Fruit fly (Drosophila melanogaster) whole organism, embryonic: Measurements from ENCODE around the gene CG5969.

Experiments used
- BtbVII ChIP-seq: fragments of 200-800 bp; sonication (Bioruptor generic); optimal IDR thresholded peaks from 3 replicates; lab custom pipeline; 2017; ENCODE audit warnings: missing biosample characterization, mild to moderate bottlenecking, missing genetic modification characterization
- CG11085 ChIP-seq: fragments of 200-800 bp; sonication (Bioruptor generic); IDR thresholded peaks from 2 replicates; pipeline ENCODE4 v1.3.6; 2022; ENCODE audit warnings: missing biosample characterization, missing genetic modification characterization
- CG1602 ChIP-seq: fragments of 200-800 bp; sonication (Bioruptor generic); optimal IDR thresholded peaks from 3 replicates; lab custom pipeline; 2016; ENCODE audit warnings: missing biosample characterization, missing genetic modification characterization
- CG17328 ChIP-seq: fragments of 200-800 bp; sonication (Bioruptor generic); IDR thresholded peaks from 2 replicates; pipeline ENCODE4 v1.3.6; 2022; ENCODE audit warnings: missing biosample characterization, missing genetic modification characterization
- CG18011 ChIP-seq: fragments of 200-800 bp; sonication (Bioruptor generic); optimal IDR thresholded peaks from 2 replicates; lab custom pipeline; 2017; ENCODE audit warnings: missing biosample characterization, missing genetic modification characterization, mild to moderate bottlenecking, moderate library complexity, missing genotype
- CG18764 ChIP-seq: fragments of 200-800 bp; sonication (Bioruptor generic); optimal IDR thresholded peaks from 3 replicates; lab custom pipeline; 2016; ENCODE audit warnings: missing biosample characterization, missing genetic modification characterization
- CG2199 ChIP-seq: fragments of 200-800 bp; sonication (Bioruptor generic); IDR thresholded peaks from 3 replicates; pipeline ENCODE4 v1.3.6; 2022; ENCODE audit warnings: missing biosample characterization, missing genetic modification characterization
- CG30431 ChIP-seq: fragments of 200-800 bp; sonication (Bioruptor generic); optimal IDR thresholded peaks from 2 replicates; lab custom pipeline; 2017; ENCODE audit warnings: missing biosample characterization, missing genetic modification characterization
- CG31365 ChIP-seq: fragments of 200-800 bp; sonication (Bioruptor generic); optimal IDR thresholded peaks from 2 replicates; lab custom pipeline; 2018; ENCODE audit warnings: missing biosample characterization, mild to moderate bottlenecking, missing genetic modification characterization
- CG34376 ChIP-seq: fragments of 200-800 bp; sonication (Bioruptor generic); optimal IDR thresholded peaks from 2 replicates; lab custom pipeline; 2018; ENCODE audit warnings: missing biosample characterization, mild to moderate bottlenecking, missing genetic modification characterization
- CG7372 ChIP-seq: fragments of 200-800 bp; sonication (Bioruptor generic); IDR thresholded peaks from 2 replicates; pipeline ENCODE4 v1.3.6; 2022; ENCODE audit warnings: missing biosample characterization, missing genetic modification characterization
- CG7556 ChIP-seq: fragments of 200-800 bp; sonication (Bioruptor generic); optimal IDR thresholded peaks from 2 replicates; lab custom pipeline; 2017; ENCODE audit warnings: missing biosample characterization, mild to moderate bottlenecking, missing genetic modification characterization
- CG8281 ChIP-seq: fragments of 200-800 bp; sonication (Bioruptor generic); optimal IDR thresholded peaks from 2 replicates; lab custom pipeline; 2018; ENCODE audit warnings: missing biosample characterization, mild to moderate bottlenecking, missing genetic modification characterization, moderate library complexity
- CG9797 ChIP-seq: fragments of 200-800 bp; sonication (Bioruptor generic); optimal IDR thresholded peaks from 3 replicates; lab custom pipeline; 2018; ENCODE audit warnings: missing biosample characterization, mild to moderate bottlenecking, missing genetic modification characterization
- CHES-1-like ChIP-seq: fragments of 200-800 bp; sonication (Bioruptor generic); optimal IDR thresholded peaks from 2 replicates; lab custom pipeline; 2016; ENCODE audit warnings: missing biosample characterization, missing genetic modification characterization
- Dfd ChIP-seq, 2 experiments: fragments of >200 bp; optimal IDR thresholded peaks; 2 replicates each; lab custom pipeline; 2017; ENCODE audit warnings: missing biosample characterization in 2 of 2, missing genetic modification characterization in 2 of 2
- ERR ChIP-seq: fragments of 200-800 bp; sonication (Bioruptor generic); optimal IDR thresholded peaks from 2 replicates; lab custom pipeline; 2016; ENCODE audit warnings: missing biosample characterization, missing genetic modification characterization
- HLH4C ChIP-seq: fragments of 200-800 bp; sonication (Bioruptor generic); IDR thresholded peaks from 3 replicates; pipeline ENCODE4 v1.3.6; 2022; ENCODE audit warnings: missing biosample characterization, missing genetic modification characterization; ENCODE audit not compliant: partially characterized antibody
- HLHmδ ChIP-seq: fragments of 200-800 bp; sonication (Bioruptor generic); optimal IDR thresholded peaks from 2 replicates; lab custom pipeline; 2018; ENCODE audit warnings: missing biosample characterization, mild to moderate bottlenecking, missing genetic modification characterization, moderate library complexity
- Hsf ChIP-seq: fragments of 200-800 bp; sonication (Bioruptor generic); optimal IDR thresholded peaks from 3 replicates; lab custom pipeline; 2016; ENCODE audit warnings: missing biosample characterization, missing genetic modification characterization
- MBD-R2 ChIP-seq: fragments of 200-800 bp; sonication (Bioruptor generic); IDR thresholded peaks from 2 replicates; pipeline ENCODE4 v1.3.6; 2022; ENCODE audit warnings: missing biosample characterization, missing genetic modification characterization
- Mad ChIP-seq: fragments of 200-800 bp; sonication (Bioruptor generic); optimal IDR thresholded peaks from 2 replicates; lab custom pipeline; 2016; ENCODE audit warnings: missing biosample characterization, missing genetic modification characterization
- Neu2 ChIP-seq: fragments of 200-800 bp; sonication (Bioruptor generic); optimal IDR thresholded peaks from 3 replicates; lab custom pipeline; 2016; ENCODE audit warnings: missing biosample characterization, missing genetic modification characterization, borderline replicate concordance
- PHDP ChIP-seq: fragments of 200-800 bp; sonication (Bioruptor generic); optimal IDR thresholded peaks from 3 replicates; lab custom pipeline; 2018; ENCODE audit warnings: missing biosample characterization, mild to moderate bottlenecking, missing genetic modification characterization, moderate library complexity
- Rx ChIP-seq: fragments of 200-800 bp; sonication (Bioruptor generic); IDR thresholded peaks from 2 replicates; pipeline ENCODE4 v1.3.6; 2022; ENCODE audit warnings: missing biosample characterization, missing genetic modification characterization
- Trl ChIP-seq, 3 experiments: fragments of >200 bp in 2 of 3; fragments of 200-800 bp in 1 of 3; sonication (Bioruptor generic) in 1 of 3; optimal IDR thresholded peaks; 2 replicates in 1 of 3; 3 replicates in 2 of 3; lab custom pipeline; 2016 to 2017; ENCODE audit warnings: missing biosample characterization in 1 of 3, missing genetic modification characterization in 1 of 3
- Usf ChIP-seq: fragments of 200-800 bp; sonication (Bioruptor generic); optimal IDR thresholded peaks from 2 replicates; lab custom pipeline; 2017; ENCODE audit warnings: missing genotype, missing biosample characterization, missing genetic modification characterization
- Xbp1 ChIP-seq: fragments of 200-800 bp; sonication (Bioruptor generic); optimal IDR thresholded peaks from 3 replicates; lab custom pipeline; 2016; ENCODE audit warnings: missing biosample characterization, mild to moderate bottlenecking, missing genetic modification characterization
- ato ChIP-seq: fragments of 200-800 bp; sonication (Bioruptor generic); IDR thresholded peaks from 2 replicates; pipeline ENCODE4 v1.3.6; 2022; ENCODE audit warnings: missing biosample characterization, missing genetic modification characterization; ENCODE audit not compliant: partially characterized antibody
- cato ChIP-seq: fragments of 200-800 bp; sonication (Bioruptor generic); optimal IDR thresholded peaks from 2 replicates; lab custom pipeline; 2016; ENCODE audit warnings: missing biosample characterization, missing genetic modification characterization, borderline replicate concordance
- chif ChIP-seq, 2 experiments: fragments of 200-800 bp; sonication (Bioruptor generic); optimal IDR thresholded peaks; 3 replicates each; lab custom pipeline; 2016; ENCODE audit warnings: missing biosample characterization in 2 of 2, missing genetic modification characterization in 2 of 2
- dimm ChIP-seq: fragments of 200-800 bp; sonication (Bioruptor generic); IDR thresholded peaks from 2 replicates; pipeline ENCODE4 v1.3.6; 2022; ENCODE audit warnings: missing biosample characterization, missing genetic modification characterization
- dysf ChIP-seq: fragments of 200-800 bp; sonication (Bioruptor generic); IDR thresholded peaks from 3 replicates; pipeline ENCODE4 v1.3.6; 2022; ENCODE audit warnings: missing biosample characterization, missing genetic modification characterization
- esg ChIP-seq: fragments of 200-800 bp; sonication (Bioruptor generic); conservative IDR thresholded peaks from 2 replicates; pipeline ENCODE4 v1.3.6; 2022; ENCODE audit warnings: missing biosample characterization, missing genetic modification characterization
- gsb-n ChIP-seq: fragments of 200-800 bp; sonication (Bioruptor generic); optimal IDR thresholded peaks from 3 replicates; lab custom pipeline; 2018; ENCODE audit warnings: missing biosample characterization, mild to moderate bottlenecking, missing genetic modification characterization
- hth ChIP-seq: fragments of >200 bp; optimal IDR thresholded peaks from 2 replicates; lab custom pipeline; 2017; ENCODE audit warnings: inconsistent platforms
- ind ChIP-seq: fragments of 200-800 bp; sonication (Bioruptor generic); optimal IDR thresholded peaks from 3 replicates; lab custom pipeline; 2016; ENCODE audit warnings: missing biosample characterization, missing genetic modification characterization
- jumu ChIP-seq: fragments of 200-800 bp; sonication (Bioruptor generic); optimal IDR thresholded peaks from 3 replicates; lab custom pipeline; 2016; ENCODE audit warnings: missing biosample characterization, missing genetic modification characterization
- kni ChIP-seq: fragments of 200-800 bp; sonication (Bioruptor generic); optimal IDR thresholded peaks from 3 replicates; lab custom pipeline; 2017; ENCODE audit warnings: mild to moderate bottlenecking, missing biosample characterization, missing genetic modification reagents, missing genetic modification characterization
- lab ChIP-seq: fragments of 200-800 bp; sonication (Bioruptor generic); optimal IDR thresholded peaks from 3 replicates; lab custom pipeline; 2017; ENCODE audit warnings: missing biosample characterization, missing genetic modification characterization, mild to moderate bottlenecking, moderate library complexity, missing genetic modification reagents
- lov ChIP-seq, 2 experiments: fragments of 200-800 bp in 1 of 2; fragments of >200 bp in 1 of 2; sonication (Bioruptor generic) in 1 of 2; IDR thresholded peaks in 1 of 2; optimal IDR thresholded peaks in 1 of 2; 2 replicates in 1 of 2; 3 replicates in 1 of 2; pipeline versions ENCODE4 v1.3.6 to Lab custom; 2017 to 2022; ENCODE audit warnings: missing biosample characterization in 1 of 2, missing genetic modification characterization in 1 of 2
- pfk ChIP-seq: fragments of 200-800 bp; sonication (Bioruptor generic); optimal IDR thresholded peaks from 2 replicates; lab custom pipeline; 2018; ENCODE audit warnings: missing biosample characterization, mild to moderate bottlenecking, missing genetic modification characterization, moderate library complexity
- scrt ChIP-seq: fragments of 200-800 bp; sonication (Bioruptor generic); optimal IDR thresholded peaks from 2 replicates; lab custom pipeline; 2018; ENCODE audit warnings: missing biosample characterization, mild to moderate bottlenecking, missing genetic modification characterization, moderate library complexity
- tin ChIP-seq: fragments of 200-800 bp; sonication (Bioruptor generic); optimal IDR thresholded peaks from 3 replicates; lab custom pipeline; 2016; ENCODE audit warnings: missing biosample characterization, missing genetic modification characterization
- tio ChIP-seq: fragments of 200-800 bp; sonication (Bioruptor generic); optimal IDR thresholded peaks from 2 replicates; lab custom pipeline; 2017; ENCODE audit warnings: missing biosample characterization, missing genetic modification characterization, inconsistent platforms
- tll ChIP-seq, 2 experiments: fragments of 200-800 bp in 1 of 2; fragments of >200 bp in 1 of 2; sonication (Bioruptor generic) in 1 of 2; optimal IDR thresholded peaks; 2 replicates each; lab custom pipeline; 2017 to 2019; ENCODE audit warnings: missing biosample characterization in 2 of 2, missing genetic modification characterization in 2 of 2, mild to moderate bottlenecking in 1 of 2, moderate library complexity in 1 of 2
- wek ChIP-seq: fragments of 200-800 bp; sonication (Bioruptor generic); optimal IDR thresholded peaks from 3 replicates; lab custom pipeline; 2018; ENCODE audit warnings: missing biosample characterization, mild to moderate bottlenecking, missing genetic modification characterization, moderate library complexity
- wor ChIP-seq: fragments of 200-800 bp; sonication (Bioruptor generic); IDR thresholded peaks from 2 replicates; pipeline ENCODE4 v1.3.6; 2022; ENCODE audit warnings: missing biosample characterization, missing genetic modification characterization

Gene CG5969

DNA sequence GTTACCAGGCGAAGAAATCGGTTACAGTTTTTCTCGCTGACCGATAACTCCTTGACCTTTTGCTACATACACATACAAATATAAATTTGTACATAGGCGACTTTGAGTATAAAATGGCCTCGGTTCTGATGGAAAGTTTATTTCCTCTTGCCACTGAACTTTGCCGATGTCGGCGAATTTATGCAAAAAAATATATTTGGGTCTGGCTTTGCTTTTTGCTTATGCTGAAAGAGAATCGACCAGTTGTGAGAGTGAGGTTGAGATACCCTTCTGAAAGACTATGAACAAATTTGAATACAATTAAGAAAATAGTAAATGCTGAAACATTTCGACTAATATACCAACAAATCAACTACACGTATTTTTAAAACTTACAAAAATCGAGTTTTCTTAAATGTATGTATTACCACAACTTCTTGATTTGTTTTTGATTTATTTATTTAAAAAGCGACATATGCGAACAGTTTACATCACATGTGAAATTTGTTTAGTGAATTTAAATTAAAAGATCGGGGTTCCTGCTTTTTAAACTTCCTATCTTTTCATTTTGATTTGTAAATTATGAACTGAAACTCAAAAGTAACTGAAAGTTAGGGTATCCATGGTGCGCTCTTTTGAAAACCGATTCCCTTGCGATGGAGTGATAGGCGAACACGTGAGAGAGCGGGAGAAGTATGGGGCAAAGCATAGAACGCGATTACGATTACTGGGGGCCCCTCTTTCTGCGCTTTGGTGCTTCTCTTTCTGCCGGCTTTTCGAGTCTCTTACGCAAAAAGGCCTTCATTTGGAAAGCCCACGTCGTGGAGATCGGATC lies 35.7 kb downstream of the CG5969 start (continued):
- TF ChIP-seq Dfd (GFP tag; optimal IDR thresholded peaks at IDR 0.05; lab: Kevin White, UChicago): no peak
- no peak for TF ChIP-seq CG18764 (GFP tag; lab: Kevin White, UChicago)
- TF ChIP-seq Neu2 (GFP tag; lab: Kevin White, UChicago): no peak
- peak; percentile 75 for TF ChIP-seq Xbp1 (GFP tag; lab: Kevin White, UChicago)
- peak; percentile 37 for TF ChIP-seq jumu
- peak; percentile 31 for TF ChIP-seq CG18011 (GFP tag; lab: Kevin White, UChicago)
- TF ChIP-seq CG30431: peak; percentile 62
- TF ChIP-seq tio (GFP tag; lab: Kevin White, UChicago): peak; percentile 75
- no peak for TF ChIP-seq HLH4C (GFP tag; lab: Robert Waterston, UW)
- no peak for TF ChIP-seq CG9797 (GFP tag; lab: Kevin White, UChicago)
- peak; percentile 93 for TF ChIP-seq CG7556 (GFP tag; lab: Kevin White, UChicago)
- TF ChIP-seq esg (GFP tag; lab: Robert Waterston, UW): peak; percentile 37; the same call in 1 of the 2 replicates
- TF ChIP-seq Rx: no peak
- TF ChIP-seq MBD-R2 (GFP tag; lab: Robert Waterston, UW): no peak; the same call in 1 of the 2 replicates
- no peak for TF ChIP-seq CG31365 (tag; lab: Kevin White, UChicago)
- TF ChIP-seq CG11085 (GFP tag; lab: Robert Waterston, UW): no peak
- TF ChIP-seq ind (GFP tag; lab: Kevin White, UChicago): peak; percentile 63
- no peak for TF ChIP-seq wor
- no peak for TF ChIP-seq hth
- TF ChIP-seq CG34376 (GFP tag; lab: Kevin White, UChicago): peak; percentile 58
- TF ChIP-seq dimm (GFP tag; lab: Robert Waterston, UW): no peak
- peak; percentile 83 for TF ChIP-seq BtbVII (GFP tag; lab: Kevin White, UChicago)
- no peak for TF ChIP-seq tll (GFP tag; optimal IDR thresholded peaks at IDR 0.05; lab: Kevin White, UChicago)
- peak; percentile 68 for TF ChIP-seq tin (GFP tag; lab: Kevin White, UChicago)
- TF ChIP-seq CG2199 (GFP tag; lab: Robert Waterston, UW): no peak
- TF ChIP-seq ato: no peak
- TF ChIP-seq lov (optimal IDR thresholded peaks at IDR 0.05; lab: Kevin White, UChicago): no peak
- TF ChIP-seq lov (GFP tag; IDR thresholded peaks at IDR 0.05; lab: Robert Waterston, UW): no peak
- TF ChIP-seq CG17328 (GFP tag; lab: Robert Waterston, UW): peak; percentile 25; the same call in 1 of the 2 replicates
- no peak for TF ChIP-seq pfk (GFP tag; lab: Kevin White, UChicago)
- TF ChIP-seq ERR (GFP tag; lab: Kevin White, UChicago): peak; percentile 52
- peak; percentile 85 for TF ChIP-seq lab (GFP tag; lab: Kevin White, UChicago)
- TF ChIP-seq gsb-n (tag; lab: Kevin White, UChicago): peak; percentile 40
- peak; percentile 57 to 67 for TF ChIP-seq chif (GFP tag; optimal IDR thresholded peaks at IDR 0.05; lab: Kevin White, UChicago)
- TF ChIP-seq wek (GFP tag; lab: Kevin White, UChicago): no peak
- TF ChIP-seq CG1602: peak; percentile 60
- TF ChIP-seq cato (GFP tag; lab: Kevin White, UChicago): peak; percentile 17
- peak; percentile 56 for TF ChIP-seq Mad
- TF ChIP-seq Usf (GFP tag; lab: Kevin White, UChicago): peak; percentile 55
- peak; percentile 50 for TF ChIP-seq CG8281 (tag; lab: Kevin White, UChicago)
- peak; percentile 65 to 74 for TF ChIP-seq Trl (optimal IDR thresholded peaks at IDR 0.05; lab: Kevin White, UChicago)
- TF ChIP-seq Trl (GFP tag; optimal IDR thresholded peaks at IDR 0.05; lab: Kevin White, UChicago): peak; percentile 66
- peak; percentile 71 for TF ChIP-seq dysf (GFP tag; lab: Robert Waterston, UW)
- peak; percentile 77 for TF ChIP-seq CHES-1-like (GFP tag; lab: Kevin White, UChicago)
- peak; percentile 57 for TF ChIP-seq kni (GFP tag; lab: Kevin White, UChicago)
- TF ChIP-seq HLHmδ: no peak
- peak; percentile 53; the same call in 1 of the 2 replicates for TF ChIP-seq CG7372 (GFP tag; lab: Robert Waterston, UW)
- peak; percentile 78 for TF ChIP-seq scrt (GFP tag; lab: Kevin White, UChicago)
- TF ChIP-seq PHDP (tag; lab: Kevin White, UChicago): peak; percentile 81
- peak; percentile 76 for TF ChIP-seq Hsf
